Worm (Caenorhabditis elegans): ENCODE data around the gene srh-69.

DNA sequence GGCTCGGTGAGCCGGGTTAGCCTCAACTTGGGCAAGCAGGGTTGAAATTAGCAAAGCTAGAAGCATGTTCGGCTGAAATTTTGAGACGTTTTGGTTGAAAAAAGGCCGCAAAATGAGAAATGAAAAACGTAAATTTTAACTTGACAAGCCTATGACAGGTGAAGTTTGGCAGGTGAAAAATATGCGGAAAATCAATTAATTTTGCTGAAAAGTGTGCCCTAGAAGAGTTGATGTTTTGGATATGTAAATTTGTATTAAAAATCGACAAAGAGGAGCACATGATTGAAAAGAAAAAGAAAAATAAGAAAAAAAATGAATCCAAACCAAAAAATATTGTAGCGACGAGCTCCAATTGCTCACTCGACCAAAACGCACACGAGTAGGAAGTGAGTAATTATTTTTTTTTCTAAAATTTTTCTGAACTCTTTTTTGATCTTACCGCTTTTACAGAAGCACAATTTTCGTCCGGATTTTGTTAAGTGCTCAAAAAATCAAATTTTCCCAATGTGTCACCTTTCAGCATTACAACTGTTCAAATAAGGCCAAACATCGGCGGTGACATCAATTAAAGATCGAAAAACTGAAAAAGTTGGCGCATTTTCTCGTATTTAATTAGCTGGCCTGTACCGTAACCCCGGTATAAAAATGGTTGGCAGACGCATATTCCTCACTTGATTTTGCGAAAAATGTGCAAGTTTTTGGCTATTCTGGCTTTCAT is 43.2 kb downstream of the srh-69 start, which contains the start of the genes F15A4.5 and phat-8:
- TF ChIP-seq pat-9 (tag; optimal IDR thresholded peaks at IDR 0.05) = no peak
- no peak for TF ChIP-seq hlh-6 (tag; optimal IDR thresholded peaks at IDR 0.05)
